Worm (Caenorhabditis elegans) whole organism, early embryonic: ENCODE measurements around the gene flh-3.
"Not testable (repeated sequence)": the region's sequence is repeated elsewhere in the genome, so short reads cannot be mapped to it uniquely, and the experiment has no call there.

Experiments
- B0310.2 ChIP-seq: sonication (generic microtip); optimal IDR thresholded peaks from 2 replicates; lab custom pipeline; 2016; ENCODE audit warnings: mild to moderate bottlenecking, missing genetic modification characterization, missing compliant biosample characterization
- F13C5.2 ChIP-seq: sonication (generic microtip); optimal IDR thresholded peaks from 2 replicates; lab custom pipeline; 2017; ENCODE audit warnings: mild to moderate bottlenecking, missing genetic modification characterization, inconsistent platforms, missing compliant biosample characterization
- aly-1 ChIP-seq: sonication (generic microtip); optimal IDR thresholded peaks from 2 replicates; lab custom pipeline; 2016; ENCODE audit warnings: missing genetic modification characterization, missing compliant biosample characterization
- ama-1 ChIP-seq: fragments of 150-350 bp; optimal IDR thresholded peaks from 2 replicates; lab custom pipeline; 2014
- ceh-13 ChIP-seq: fragments of 200-800 bp; sonication (Bioruptor generic); optimal IDR thresholded peaks from 2 replicates; lab custom pipeline; 2018; ENCODE audit warnings: mild to moderate bottlenecking, missing genetic modification characterization, missing compliant biosample characterization
- ceh-36 ChIP-seq: sonication (generic microtip); optimal IDR thresholded peaks from 2 replicates; lab custom pipeline; 2016; ENCODE audit warnings: missing genetic modification characterization, inconsistent platforms, missing compliant biosample characterization
- ets-7 ChIP-seq: sonication (generic microtip); optimal IDR thresholded peaks from 2 replicates; lab custom pipeline; 2016; ENCODE audit warnings: missing genotype, missing genetic modification characterization, missing compliant biosample characterization
- flt-1 ChIP-seq: fragments of 200-800 bp; sonication (Bioruptor generic); IDR thresholded peaks from 2 replicates; pipeline ENCODE4 v1.3.6; 2022; ENCODE audit warnings: missing genetic modification characterization, missing compliant biosample characterization
- hmbx-1 ChIP-seq: sonication (generic microtip); optimal IDR thresholded peaks from 2 replicates; lab custom pipeline; 2016; ENCODE audit warnings: mild to moderate bottlenecking, missing genetic modification characterization, missing compliant biosample characterization
- hmg-4 ChIP-seq: fragments of 200-800 bp; sonication (Bioruptor generic); optimal IDR thresholded peaks from 2 replicates; lab custom pipeline; 2018; ENCODE audit warnings: mild to moderate bottlenecking, missing genetic modification characterization, missing compliant biosample characterization
- hnd-1 ChIP-seq: sonication (generic microtip); optimal IDR thresholded peaks from 2 replicates; lab custom pipeline; 2016; ENCODE audit warnings: missing genetic modification characterization, missing compliant biosample characterization
- pes-1 ChIP-seq: fragments of 200-800 bp; sonication (Bioruptor generic); IDR thresholded peaks from 2 replicates; pipeline ENCODE4 v1.3.6; 2022; ENCODE audit warnings: missing genetic modification reagents, missing genetic modification characterization, missing compliant biosample characterization
- scrt-1 ChIP-seq: fragments of 200-800 bp; sonication (Bioruptor generic); IDR thresholded peaks from 2 replicates; pipeline ENCODE4 v1.3.6; 2022; ENCODE audit warnings: missing genetic modification characterization, missing compliant biosample characterization
- sea-1 ChIP-seq: fragments of 200-800 bp; sonication (Bioruptor generic); conservative IDR thresholded peaks from 2 replicates; pipeline ENCODE4 v1.3.6; 2022; ENCODE audit warnings: missing genetic modification characterization, missing compliant biosample characterization
- tbx-11 ChIP-seq: fragments of 200-800 bp; sonication (Bioruptor generic); IDR thresholded peaks from 2 replicates; pipeline ENCODE4 v1.3.6; 2022; ENCODE audit warnings: missing genetic modification characterization, missing compliant biosample characterization
- tbx-37 ChIP-seq: fragments of 200-800 bp; sonication (Bioruptor generic); conservative IDR thresholded peaks from 2 replicates; pipeline ENCODE4 v1.3.6; 2022; ENCODE audit warnings: missing genetic modification reagents, missing genetic modification characterization, missing compliant biosample characterization
- tra-4 ChIP-seq: sonication (generic microtip); optimal IDR thresholded peaks from 2 replicates; lab custom pipeline; 2017; ENCODE audit warnings: missing genetic modification characterization, missing compliant biosample characterization

The flh-3 gene

DNA sequence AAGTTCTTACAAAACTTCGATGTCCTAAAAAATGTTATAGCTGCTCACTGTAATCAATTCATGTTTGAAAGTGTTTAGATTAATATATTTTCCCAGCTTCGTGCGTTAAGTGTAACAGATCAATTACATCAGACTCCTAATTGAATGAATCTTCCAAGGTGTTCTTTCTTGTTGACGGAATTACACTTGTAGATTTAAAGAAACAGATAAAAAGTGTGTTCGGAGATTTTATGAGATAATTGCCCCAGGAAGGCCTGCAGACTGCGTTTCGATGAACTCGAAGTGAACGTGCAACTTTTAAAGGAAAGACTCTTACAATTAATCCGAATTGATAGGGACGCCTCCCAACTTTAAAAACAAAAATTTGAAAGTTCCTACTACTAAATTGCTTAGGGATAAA is 19.7 kb downstream of the flh-3 start:
- TF ChIP-seq ceh-13 (GFP tag; lab: Kevin White, UChicago) (no peak), scrt-1 (GFP tag; lab: Robert Waterston, UW) (no peak), tbx-37 (GFP tag; lab: Robert Waterston, UW) (no peak), ama-1 (no peak), hnd-1 (no peak), ceh-36 (tag; lab: Kevin White, UChicago) (no peak), pes-1 (GFP tag; lab: Robert Waterston, UW) (no peak), F13C5.2 (tag; lab: Kevin White, UChicago) (no peak), tra-4 (tag; lab: Kevin White, UChicago) (no peak)

ce11 chrIV:9293825-9294224 is 23.9 kb downstream of the flh-3 start, which contains the start of gene nhr-264:
Gene nhr-264, minus strand, starts transcription at chrIV:9293925.
- not testable (repeated sequence) for TF ChIP-seq B0310.2 (tag; lab: Kevin White, UChicago); F13C5.2 (tag; lab: Kevin White, UChicago); ama-1

- TF ChIP-seq ama-1 (no peak), scrt-1 (GFP tag; lab: Robert Waterston, UW) (no peak), tbx-11 (GFP tag; lab: Robert Waterston, UW) (no peak), hnd-1 (no peak), tra-4 (tag; lab: Kevin White, UChicago) (no peak), ceh-36 (tag; lab: Kevin White, UChicago) (no peak), aly-1 (tag; lab: Kevin White, UChicago) (no peak), tbx-37 (GFP tag; lab: Robert Waterston, UW) (no peak), F13C5.2 (tag; lab: Kevin White, UChicago) (no peak), hmg-4 (no peak), ceh-13 (GFP tag; lab: Kevin White, UChicago) (no peak), flt-1 (no peak), B0310.2 (tag; lab: Kevin White, UChicago) (no peak), pes-1 (GFP tag; lab: Robert Waterston, UW) (no peak)
Measured at ce11 chrIV:9296285-9296684, 26.4 kb downstream of the flh-3 start, which contains the start of gene F49C12.1. Gene F49C12.1, minus strand, starts transcription at chrIV:9296354.

DNA sequence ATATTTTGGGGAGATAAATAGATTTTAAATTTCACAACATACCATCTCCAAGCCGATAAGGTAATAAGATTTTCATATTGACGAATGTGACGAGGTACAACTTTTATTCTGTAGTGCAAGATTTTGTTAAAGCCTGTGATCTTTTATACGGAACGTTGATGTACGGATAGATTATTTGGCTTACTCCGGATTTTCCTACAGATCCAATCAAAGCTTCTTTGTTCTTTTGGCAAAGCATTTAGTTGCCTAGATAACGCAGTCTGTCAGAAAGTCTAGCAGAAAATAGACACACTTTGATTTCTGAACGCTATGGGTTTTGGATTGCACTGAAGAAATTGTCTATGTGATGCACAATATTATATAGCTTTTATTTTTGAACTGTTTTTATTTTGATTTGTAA is 29.2 kb downstream of the flh-3 start, which contains the start of gene F49C12.2:
F49C12.2 (minus strand) TSS at position 101 of the 400 bp plus-strand sequence.
- TF ChIP-seq scrt-1 (GFP tag; lab: Robert Waterston, UW): no peak
- no peak for TF ChIP-seq F13C5.2 (tag; lab: Kevin White, UChicago)
- TF ChIP-seq hmbx-1: no peak
- TF ChIP-seq ets-7 (tag; lab: Kevin White, UChicago): no peak
- no peak for TF ChIP-seq B0310.2 (tag; lab: Kevin White, UChicago)
- TF ChIP-seq aly-1 (tag; lab: Kevin White, UChicago): no peak
- no peak for TF ChIP-seq ceh-13 (GFP tag; lab: Kevin White, UChicago)
- TF ChIP-seq hmg-4: no peak
- no peak for TF ChIP-seq hnd-1
- TF ChIP-seq tbx-37 (GFP tag; lab: Robert Waterston, UW): no peak
- TF ChIP-seq sea-1 (GFP tag; lab: Robert Waterston, UW): no peak
- no peak for TF ChIP-seq tra-4 (tag; lab: Kevin White, UChicago)
- no peak for TF ChIP-seq tbx-11 (GFP tag; lab: Robert Waterston, UW)
- no peak for TF ChIP-seq pes-1 (GFP tag; lab: Robert Waterston, UW)
- TF ChIP-seq flt-1: no peak
- TF ChIP-seq ama-1: no peak
- TF ChIP-seq ceh-36 (tag; lab: Kevin White, UChicago): no peak

DNA sequence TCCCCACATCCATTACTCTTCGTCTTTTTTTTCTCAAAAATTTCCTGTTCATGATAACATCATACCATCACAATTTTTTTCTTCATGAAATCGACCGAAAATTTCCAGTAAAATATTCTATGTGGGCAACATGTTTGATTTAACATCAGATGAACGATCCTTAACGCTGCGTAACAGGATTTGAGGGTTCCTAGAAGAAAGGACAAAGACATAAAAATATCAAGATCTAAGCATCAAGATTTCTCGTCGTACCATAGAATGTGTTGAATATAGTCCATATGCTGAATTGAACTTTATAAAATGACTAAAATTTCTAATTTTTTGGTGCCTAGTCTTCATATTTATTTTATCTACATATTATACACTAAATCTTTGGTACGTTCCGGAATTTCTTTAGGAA is 30.2 kb downstream of the flh-3 start, which contains the start of gene F49C12.3:
F49C12.3 (plus strand) TSS at position 301 of the 400 bp plus-strand sequence.
- no peak for TF ChIP-seq hnd-1
- no peak for TF ChIP-seq tbx-11 (GFP tag; lab: Robert Waterston, UW)
- TF ChIP-seq ceh-36 (tag; lab: Kevin White, UChicago): no peak
- no peak for TF ChIP-seq tra-4 (tag; lab: Kevin White, UChicago)
- TF ChIP-seq flt-1: no peak
- no peak for TF ChIP-seq ceh-13 (GFP tag; lab: Kevin White, UChicago)
- no peak for TF ChIP-seq tbx-37 (GFP tag; lab: Robert Waterston, UW)
- no peak for TF ChIP-seq pes-1 (GFP tag; lab: Robert Waterston, UW)
- TF ChIP-seq sea-1 (GFP tag; lab: Robert Waterston, UW): no peak
- TF ChIP-seq ets-7 (tag; lab: Kevin White, UChicago): no peak

DNA sequence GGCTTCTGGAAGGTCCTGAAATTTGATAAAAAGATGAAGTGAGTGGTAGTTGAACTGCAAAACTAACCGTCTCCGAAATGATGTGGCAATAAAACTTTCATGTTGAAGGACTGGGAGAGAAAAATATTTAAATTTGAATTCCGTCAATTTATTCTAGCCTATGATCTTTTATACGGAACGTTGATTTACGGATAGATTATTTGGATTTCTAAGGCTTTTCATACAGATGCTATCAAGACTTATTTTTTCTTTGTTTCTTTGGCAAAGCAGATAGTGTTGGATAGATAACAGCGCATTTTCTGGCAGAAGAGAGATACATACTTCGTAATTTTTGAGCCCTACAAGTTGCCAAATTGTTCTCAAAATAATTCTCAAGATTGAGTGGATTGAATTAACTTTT is 34.1 kb downstream of the flh-3 start, which contains the start of gene F49C12.4:
F49C12.4 (minus strand) TSS at position 101 of the 400 bp plus-strand sequence.
- TF ChIP-seq ceh-13 (GFP tag; lab: Kevin White, UChicago): no peak
- TF ChIP-seq hmg-4: no peak
- TF ChIP-seq sea-1 (GFP tag; lab: Robert Waterston, UW): no peak
- no peak for TF ChIP-seq pes-1 (GFP tag; lab: Robert Waterston, UW)
- no peak for TF ChIP-seq tbx-11 (GFP tag; lab: Robert Waterston, UW)
- TF ChIP-seq B0310.2 (tag; lab: Kevin White, UChicago): no peak
- no peak for TF ChIP-seq ama-1
- TF ChIP-seq hmbx-1: no peak
- no peak for TF ChIP-seq scrt-1 (GFP tag; lab: Robert Waterston, UW)
- no peak for TF ChIP-seq tbx-37 (GFP tag; lab: Robert Waterston, UW)

ce11 chrIV:9304617-9305016 is 34.7 kb downstream of the flh-3 start, which contains the start of gene F49C12.5:
Gene F49C12.5, plus strand, starts transcription at chrIV:9304917.
- TF ChIP-seq hnd-1 (no peak), hmbx-1 (no peak), tra-4 (tag; lab: Kevin White, UChicago) (no peak), F13C5.2 (tag; lab: Kevin White, UChicago) (no peak), hmg-4 (no peak), ceh-13 (GFP tag; lab: Kevin White, UChicago) (no peak)

ce11 chrIV:9308975-9309374 is 39.1 kb downstream of the flh-3 start, which contains the start of gene F49C12.6:
Gene F49C12.6, minus strand, starts transcription at chrIV:9309075.
- TF ChIP-seq ets-7 (tag; lab: Kevin White, UChicago) (no peak), F13C5.2 (tag; lab: Kevin White, UChicago) (no peak), ceh-13 (GFP tag; lab: Kevin White, UChicago) (no peak), ceh-36 (tag; lab: Kevin White, UChicago) (no peak), tbx-11 (GFP tag; lab: Robert Waterston, UW) (no peak)
